Worm (Caenorhabditis elegans): ENCODE data around the gene Y46H3A.4.

- TF ChIP-seq saeg-2 (GFP tag; IDR thresholded peaks at IDR 0.05): no peak
- no peak for TF ChIP-seq ZK546.5 (tag; optimal IDR thresholded peaks at IDR 0.05)
- TF ChIP-seq hmg-1.1 (GFP tag; IDR thresholded peaks at IDR 0.05): no peak
- no peak for TF ChIP-seq zag-1 (tag; optimal IDR thresholded peaks at IDR 0.05)
- no peak for TF ChIP-seq snpc-4 (tag; optimal IDR thresholded peaks at IDR 0.05)
- no peak for TF ChIP-seq attf-4 (tag; optimal IDR thresholded peaks at IDR 0.05)
These were observed at the start of gene Y46H3A.4 for ce11 chrV:1811035-1811434.
